Worm (Caenorhabditis elegans): ENCODE data around the gene lbp-8.

- TF ChIP-seq hif-1 (tag; optimal IDR thresholded peaks at IDR 0.05) (no peak), T20F7.1 (GFP tag; optimal IDR thresholded peaks at IDR 0.05) (no peak), zag-1 (tag; optimal IDR thresholded peaks at IDR 0.05) (no peak), unc-62 (GFP tag; optimal IDR thresholded peaks at IDR 0.05 in 1 of 2) (no peak), unc-62 (tag; optimal IDR thresholded peaks at IDR 0.05) (no peak), Y105C5A.15 (GFP tag; IDR thresholded peaks at IDR 0.05) (no peak), F26F4.8 (GFP tag; conservative IDR thresholded peaks at IDR 0.05) (no peak), lin-1 (GFP tag; IDR thresholded peaks at IDR 0.05) (no peak), egl-27 (tag; optimal IDR thresholded peaks at IDR 0.05) (no peak), nhr-11 (tag; optimal IDR thresholded peaks at IDR 0.05) (no peak), hlh-30 (tag; optimal IDR thresholded peaks at IDR 0.05; ENCODE audit: insufficient read depth) (no peak), nhr-28 (tag; optimal IDR thresholded peaks at IDR 0.05) (no peak), lin-39 (tag; optimal IDR thresholded peaks at IDR 0.05) (no peak), madf-9 (GFP tag; conservative IDR thresholded peaks at IDR 0.05) (no peak), aha-1 (tag) (no peak)
Observed at ce11 chrV:13902495-13902894, 11.9 kb downstream of the lbp-8 start, which contains the start of gene C06B3.1.

Measured in whole organism, L4 larva.